Fruit fly (Drosophila melanogaster) Kc167 (cell line): Measurements from ENCODE around the gene nonA-l.

ENCODE experiments used
- Sin3A ChIP-seq: fragments of >200 bp; optimal IDR thresholded peaks from 2 replicates; lab custom pipeline; 2018; ENCODE audit warnings: missing external identifiers
- h ChIP-seq: fragments of >200 bp; optimal IDR thresholded peaks from 3 replicates; lab custom pipeline; 2018; ENCODE audit warnings: missing external identifiers
- insv ChIP-seq: fragments of >200 bp; optimal IDR thresholded peaks from 3 replicates; lab custom pipeline; 2018; ENCODE audit warnings: missing external identifiers
- psq ChIP-seq: fragments of >200 bp; optimal IDR thresholded peaks from 2 replicates; lab custom pipeline; 2017; ENCODE audit warnings: missing external identifiers
- ttk ChIP-seq: sonication (Bioruptor generic); optimal IDR thresholded peaks from 2 replicates; lab custom pipeline; 2017; ENCODE audit warnings: missing external identifiers

DNA sequence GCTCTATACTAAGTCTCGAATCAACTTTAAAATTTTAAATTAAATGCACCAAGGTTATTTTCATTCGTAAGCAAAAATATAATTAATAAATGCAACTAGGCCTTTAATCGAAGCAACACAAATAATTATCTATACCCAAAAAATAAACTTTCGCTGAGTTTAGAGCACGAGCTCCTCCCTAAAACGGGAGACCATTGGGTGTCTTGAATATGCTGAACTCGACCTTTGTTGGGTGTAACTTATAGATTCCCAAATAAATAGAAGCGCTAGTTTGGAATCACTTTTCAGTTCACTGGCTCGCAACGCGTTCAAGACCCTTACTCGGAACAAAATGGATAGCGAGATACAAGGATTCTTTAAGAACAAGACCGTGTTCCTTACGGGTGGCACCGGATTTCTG lies 22.4 kb upstream of the nonA-l start, which contains the start of gene CG17560:
- TF ChIP-seq insv (lab: Kevin White, UChicago) (no peak), Sin3A (lab: Kevin White, UChicago) (no peak), psq (lab: Kevin White, UChicago) (no peak), h (lab: Kevin White, UChicago) (no peak), ttk (lab: Kevin White, UChicago) (no peak)
